Worm (Caenorhabditis elegans) whole organism, midembryonic: ENCODE results near the gene K07F5.6.

Source experiments
- T22C8.4 ChIP-seq: fragments of 200-800 bp; sonication (Bioruptor generic); IDR thresholded peaks from 2 replicates; pipeline ENCODE4 v1.3.6; 2022; ENCODE audit warnings: missing genetic modification characterization, missing compliant biosample characterization
- cog-1 ChIP-seq: sonication (generic microtip); optimal IDR thresholded peaks from 2 replicates; lab custom pipeline; 2016; ENCODE audit warnings: missing genetic modification characterization, missing compliant biosample characterization
- flt-1 ChIP-seq: fragments of 200-800 bp; sonication (Bioruptor generic); IDR thresholded peaks from 2 replicates; pipeline ENCODE4 v1.3.6; 2022; ENCODE audit warnings: missing genetic modification characterization, missing compliant biosample characterization
- klf-2 ChIP-seq: fragments of 200-800 bp; sonication (Bioruptor generic); conservative IDR thresholded peaks from 2 replicates; pipeline ENCODE4 v1.3.6; 2022; ENCODE audit warnings: missing genetic modification reagents, missing genetic modification characterization, missing compliant biosample characterization
- med-1 ChIP-seq: sonication (generic microtip); optimal IDR thresholded peaks from 2 replicates; lab custom pipeline; 2017; ENCODE audit warnings: missing genetic modification characterization, mild to moderate bottlenecking, missing compliant biosample characterization, antibody characterized with exemption, missing genetic modification reagents; ENCODE audit not compliant: insufficient read depth
- ref-1 ChIP-seq: fragments of 200-800 bp; sonication (Bioruptor generic); conservative IDR thresholded peaks from 2 replicates; pipeline ENCODE4 v1.3.6; 2022; ENCODE audit warnings: missing genetic modification reagents, missing genetic modification characterization, missing compliant biosample characterization
- tab-1 ChIP-seq: fragments of 200-800 bp; sonication (Bioruptor generic); IDR thresholded peaks from 2 replicates; pipeline ENCODE4 v1.3.6; 2022; ENCODE audit warnings: missing genetic modification characterization, missing compliant biosample characterization
- ztf-23 ChIP-seq: fragments of 200-800 bp; sonication (Bioruptor generic); IDR thresholded peaks from 2 replicates; pipeline ENCODE4 v1.3.6; 2022; ENCODE audit warnings: missing genetic modification reagents, missing genetic modification characterization, missing compliant biosample characterization
- ztf-29 ChIP-seq: fragments of 200-800 bp; sonication (Bioruptor generic); IDR thresholded peaks from 2 replicates; pipeline ENCODE4 v1.3.6; 2022; ENCODE audit warnings: missing genetic modification reagents, missing genetic modification characterization, missing compliant biosample characterization

Gene K07F5.6

DNA sequence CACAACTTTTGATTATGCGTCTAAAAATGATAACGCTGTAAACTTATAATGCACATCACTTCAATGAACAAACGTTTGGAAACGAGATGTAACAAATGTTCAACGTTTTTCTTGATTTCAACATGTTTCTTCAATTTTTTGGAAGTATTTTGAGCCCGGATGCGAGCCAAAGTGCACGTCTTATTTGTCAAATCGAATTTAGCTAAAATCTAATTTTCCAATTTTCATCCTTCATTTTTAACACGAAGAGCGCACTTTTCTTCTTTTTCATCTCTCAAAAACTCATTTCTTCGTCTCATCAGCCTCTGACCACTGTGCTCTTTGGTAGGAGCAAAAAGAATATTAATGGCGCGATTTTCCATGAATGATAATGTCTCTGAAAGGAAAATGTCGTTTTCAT is 48.2 kb downstream of the K07F5.6 start:
- TF ChIP-seq flt-1 (GFP tag; lab: Robert Waterston, UW), result no peak

DNA sequence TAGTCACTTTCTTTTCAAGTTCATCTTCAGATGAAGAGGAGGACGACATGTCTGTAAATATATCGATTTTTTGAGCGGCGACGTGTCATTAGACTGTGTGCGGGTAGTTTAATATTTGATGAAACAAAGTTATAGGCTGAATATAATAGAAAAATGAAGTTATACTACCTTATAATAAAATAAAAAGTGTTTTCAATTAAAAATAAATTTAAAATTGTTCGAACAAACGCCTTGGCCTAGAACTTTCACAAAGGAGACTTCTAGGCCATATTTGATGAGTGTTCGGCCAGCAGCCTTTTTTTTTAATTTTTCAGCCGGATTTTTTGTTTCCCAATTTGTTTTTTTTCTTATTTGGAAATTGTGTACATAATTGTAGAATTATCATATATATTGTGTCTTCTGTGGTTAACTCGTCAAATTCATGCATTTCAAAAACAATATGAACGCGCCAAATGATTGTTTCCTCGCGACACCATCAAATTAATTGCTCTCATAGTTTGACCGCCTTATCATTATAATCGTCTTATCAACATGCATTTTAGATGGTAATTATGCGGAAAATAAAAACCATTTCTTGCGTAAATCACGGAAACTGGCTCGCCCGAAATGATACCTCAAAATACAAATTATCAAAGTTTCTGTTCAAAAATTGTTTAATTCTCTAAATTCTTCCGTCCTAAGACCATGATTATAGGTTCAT is 49.0 kb downstream of the K07F5.6 start, which contains the start of gene T13F2.2:
T13F2.2 (minus strand) TSS at position 51 of the 700 bp plus-strand sequence.
- no peak for TF ChIP-seq ztf-29
- TF ChIP-seq ztf-23 (GFP tag; lab: Robert Waterston, UW), result no peak
- TF ChIP-seq T22C8.4 (GFP tag; lab: Robert Waterston, UW), result no peak
- TF ChIP-seq cog-1 (tag; lab: Kevin White, UChicago), result no peak
- TF ChIP-seq flt-1 (GFP tag; lab: Robert Waterston, UW), result no peak
- TF ChIP-seq ref-1 (GFP tag; lab: Robert Waterston, UW), result no peak
- no peak for TF ChIP-seq klf-2 (GFP tag; lab: Robert Waterston, UW)
- no peak for TF ChIP-seq tab-1 (GFP tag; lab: Robert Waterston, UW)
- TF ChIP-seq med-1, result no peak

DNA sequence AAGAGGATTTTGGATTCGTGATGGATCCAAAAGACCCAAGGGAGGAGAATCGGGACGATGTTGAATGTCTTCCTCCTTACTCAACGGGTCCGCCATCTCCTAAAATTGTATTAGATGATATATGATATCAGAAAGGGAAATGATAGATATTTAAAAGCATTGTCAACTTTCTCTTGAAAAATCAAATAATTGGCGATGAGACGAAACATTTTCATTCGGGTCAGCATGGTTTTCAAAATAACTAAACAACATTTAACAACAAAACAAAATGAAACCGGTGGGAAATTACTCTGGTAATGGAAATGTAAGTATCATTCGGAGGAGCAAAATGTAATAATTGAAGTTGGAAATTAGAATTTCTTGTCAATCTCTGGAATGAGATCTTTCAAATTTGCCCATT is 50.0 kb downstream of the K07F5.6 start, which contains the start of gene pis-1:
pis-1 (minus strand) TSS at position 101 of the 400 bp plus-strand sequence.
- TF ChIP-seq klf-2 (GFP tag; lab: Robert Waterston, UW) (no peak), flt-1 (GFP tag; lab: Robert Waterston, UW) (no peak), tab-1 (GFP tag; lab: Robert Waterston, UW) (no peak), cog-1 (tag; lab: Kevin White, UChicago) (no peak), med-1 (no peak), T22C8.4 (GFP tag; lab: Robert Waterston, UW) (no peak), ztf-23 (GFP tag; lab: Robert Waterston, UW) (no peak), ztf-29 (no peak), ref-1 (GFP tag; lab: Robert Waterston, UW) (no peak)

DNA sequence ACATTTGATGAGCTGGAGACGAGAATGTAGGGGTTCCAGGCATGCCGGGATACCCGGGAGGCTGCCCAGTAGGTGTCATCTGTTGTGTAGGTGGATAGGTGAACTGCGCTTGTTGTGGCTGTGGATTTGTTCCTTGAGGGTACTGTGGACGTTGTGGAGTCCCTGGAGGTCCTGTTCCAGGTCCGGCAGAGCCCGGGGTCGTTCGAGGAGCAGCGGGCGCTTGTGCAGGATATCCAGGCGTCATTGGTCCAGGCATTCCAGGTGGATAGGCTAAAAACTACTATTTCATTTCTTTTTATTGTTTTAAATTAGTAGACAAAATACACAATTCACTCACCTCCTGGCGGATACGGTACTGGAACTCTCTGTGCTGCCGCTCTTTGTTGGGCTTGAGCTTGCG is 51.2 kb downstream of the K07F5.6 start:
- TF ChIP-seq cog-1 (tag; lab: Kevin White, UChicago) (no peak), ref-1 (GFP tag; lab: Robert Waterston, UW) (no peak), klf-2 (GFP tag; lab: Robert Waterston, UW) (no peak), ztf-29 (no peak), med-1 (no peak), ztf-23 (GFP tag; lab: Robert Waterston, UW) (no peak), tab-1 (GFP tag; lab: Robert Waterston, UW) (no peak), flt-1 (GFP tag; lab: Robert Waterston, UW) (no peak), T22C8.4 (GFP tag; lab: Robert Waterston, UW) (no peak)
